Fruit fly (Drosophila melanogaster): ENCODE data around the gene CG6059.

The CG6059 gene

dm6 chr3R:27150685-27151515 is 26.4 kb upstream of the CG6059 start, which contains the start of gene CG6051 (continued):
- TF ChIP-seq Kr (GFP tag; optimal IDR thresholded peaks at IDR 0.05) (no peak), slou (GFP tag; optimal IDR thresholded peaks at IDR 0.05) (no peak), HLHmδ (GFP tag; optimal IDR thresholded peaks at IDR 0.05) (no peak), CG10366 (GFP tag; IDR thresholded peaks at IDR 0.05) (no peak), CG1529 (GFP tag; optimal IDR thresholded peaks at IDR 0.05) (no peak), dmrt99B (tag; optimal IDR thresholded peaks at IDR 0.05) (peak; percentile 48), CG9437 (GFP tag; optimal IDR thresholded peaks at IDR 0.05) (peak; percentile 44), Mes4 (GFP tag; optimal IDR thresholded peaks at IDR 0.05) (no peak), Dip2 (GFP tag; IDR thresholded peaks at IDR 0.05) (no peak), CG34224 (GFP tag; IDR thresholded peaks at IDR 0.05; ENCODE audit: partially characterized antibody) (no peak), tll (GFP tag; optimal IDR thresholded peaks at IDR 0.05) (peak in 1 of 2 experiments; percentile 70), Med (GFP tag) (peak; percentile 85), CG2202 (tag; optimal IDR thresholded peaks at IDR 0.05) (peak; percentile 35), CkIIα-i1 (GFP tag; IDR thresholded peaks at IDR 0.05) (no peak), NFAT (GFP tag; IDR thresholded peaks at IDR 0.05) (no peak), gfzf (GFP tag; optimal IDR thresholded peaks at IDR 0.05) (peak; percentile 79), yki (optimal IDR thresholded peaks at IDR 0.05) (no peak), inv (GFP tag; IDR thresholded peaks at IDR 0.05; ENCODE audit: partially characterized antibody) (no peak), cad (GFP tag; optimal IDR thresholded peaks at IDR 0.05) (no peak), nom (GFP tag; optimal IDR thresholded peaks at IDR 0.05) (peak; percentile 74), CG6765 (GFP tag; optimal IDR thresholded peaks at IDR 0.05) (peak; percentile 63), CG3726 (GFP tag; IDR thresholded peaks at IDR 0.05) (no peak), Oli (tag; optimal IDR thresholded peaks at IDR 0.05) (peak; percentile 25), Dp (GFP tag; optimal IDR thresholded peaks at IDR 0.05) (no peak), CG15514 (GFP tag; optimal IDR thresholded peaks at IDR 0.05) (peak; percentile 48), CG13296 (GFP tag; optimal IDR thresholded peaks at IDR 0.05) (peak; percentile 46), CG7839 (tag; optimal IDR thresholded peaks at IDR 0.05) (peak; percentile 62), CG13624 (GFP tag; optimal IDR thresholded peaks at IDR 0.05) (peak; percentile 51), CG7372 (GFP tag; IDR thresholded peaks at IDR 0.05) (no peak), MTF-1 (GFP tag; optimal IDR thresholded peaks at IDR 0.05; ENCODE audit: borderline replicate concordance) (peak; percentile 73), fd3F (GFP tag; optimal IDR thresholded peaks at IDR 0.05) (peak; percentile 49), ssp (GFP tag; IDR thresholded peaks at IDR 0.05) (no peak), CG1602 (GFP tag; optimal IDR thresholded peaks at IDR 0.05) (peak; percentile 45), vnd (GFP tag; IDR thresholded peaks at IDR 0.05; ENCODE audit: partially characterized antibody) (no peak), Doc3 (GFP tag; IDR thresholded peaks at IDR 0.05; ENCODE audit: partially characterized antibody) (no peak), ac (GFP tag; optimal IDR thresholded peaks at IDR 0.05) (no peak), CG31388 (GFP tag; optimal IDR thresholded peaks at IDR 0.05) (no peak), nerfin-2 (GFP tag; IDR thresholded peaks at IDR 0.05; ENCODE audit: partially characterized antibody) (no peak), Usf (GFP tag; optimal IDR thresholded peaks at IDR 0.05) (no peak), sisA (GFP tag; IDR thresholded peaks at IDR 0.05) (no peak), CG13287 (GFP tag; IDR thresholded peaks at IDR 0.05; ENCODE audit: partially characterized antibody) (no peak), CG11696 (GFP tag; IDR thresholded peaks at IDR 0.05) (no peak), hb (GFP tag; IDR thresholded peaks at IDR 0.05; ENCODE audit: partially characterized antibody) (no peak), CG1603 (tag; optimal IDR thresholded peaks at IDR 0.05) (peak; percentile 80), CG18011 (GFP tag; optimal IDR thresholded peaks at IDR 0.05) (no peak), CG30403 (GFP tag; optimal IDR thresholded peaks at IDR 0.05) (peak; percentile 58), CG11247 (GFP tag; IDR thresholded peaks at IDR 0.05) (no peak), CG1647 (GFP tag; optimal IDR thresholded peaks at IDR 0.05) (peak; percentile 17)
